Fruit fly (Drosophila melanogaster) whole organism, pupa: ENCODE data around the gene Hat1.

Experiments used
- CG10348 ChIP-seq: fragments of 200-800 bp; sonication (Bioruptor generic); IDR thresholded peaks from 2 replicates; pipeline ENCODE4 v1.3.6; 2022; ENCODE audit warnings: missing biosample characterization, missing genetic modification characterization
- CG12605 ChIP-seq: fragments of 200-800 bp; sonication (Bioruptor generic); IDR thresholded peaks from 2 replicates; pipeline ENCODE4 v1.3.6; 2022; ENCODE audit warnings: missing biosample characterization, missing genetic modification characterization
- CG13204 ChIP-seq: fragments of 200-800 bp; sonication (Bioruptor generic); optimal IDR thresholded peaks from 2 replicates; lab custom pipeline; 2018; ENCODE audit warnings: missing biosample characterization, mild to moderate bottlenecking, missing genetic modification characterization, moderate library complexity
- CG14655 ChIP-seq: fragments of 200-800 bp; sonication (Bioruptor generic); optimal IDR thresholded peaks from 3 replicates; lab custom pipeline; 2017; ENCODE audit warnings: mild to moderate bottlenecking, missing biosample characterization, missing genetic modification reagents, missing genetic modification characterization
- CG15710 ChIP-seq: fragments of 200-800 bp; sonication (Bioruptor generic); optimal IDR thresholded peaks from 2 replicates; lab custom pipeline; 2018; ENCODE audit warnings: missing biosample characterization, mild to moderate bottlenecking, missing genetic modification characterization, moderate library complexity
- CG17806 ChIP-seq: fragments of 200-800 bp; sonication (Bioruptor generic); optimal IDR thresholded peaks from 2 replicates; lab custom pipeline; 2018; ENCODE audit warnings: missing biosample characterization, mild to moderate bottlenecking, missing genetic modification characterization, moderate library complexity
- CG32121 ChIP-seq: fragments of 200-800 bp; sonication (Bioruptor generic); IDR thresholded peaks from 2 replicates; pipeline ENCODE4 v1.3.6; 2022; ENCODE audit warnings: missing biosample characterization, missing genetic modification characterization
- CG34367 ChIP-seq: fragments of 200-800 bp; sonication (Bioruptor generic); optimal IDR thresholded peaks from 2 replicates; lab custom pipeline; 2018; ENCODE audit warnings: missing biosample characterization, mild to moderate bottlenecking, missing genetic modification characterization
- CG4496 ChIP-seq: fragments of 200-800 bp; sonication (Bioruptor generic); IDR thresholded peaks from 3 replicates; pipeline ENCODE4 v1.3.6; 2022; ENCODE audit warnings: missing biosample characterization, missing genetic modification characterization
- CG8159 ChIP-seq: fragments of 200-800 bp; sonication (Bioruptor generic); optimal IDR thresholded peaks from 3 replicates; lab custom pipeline; 2018; ENCODE audit warnings: missing biosample characterization, mild to moderate bottlenecking, missing genetic modification characterization, moderate library complexity
- CG8301 ChIP-seq: fragments of 200-800 bp; sonication (Bioruptor generic); optimal IDR thresholded peaks from 2 replicates; lab custom pipeline; 2018; ENCODE audit warnings: missing biosample characterization, mild to moderate bottlenecking, missing genetic modification characterization
- CG9948 ChIP-seq: fragments of 200-800 bp; sonication (Bioruptor generic); optimal IDR thresholded peaks from 2 replicates; lab custom pipeline; 2018; ENCODE audit warnings: missing biosample characterization, mild to moderate bottlenecking, missing genetic modification characterization, moderate library complexity
- D1 ChIP-seq: fragments of 200-800 bp; sonication (Bioruptor generic); optimal IDR thresholded peaks from 2 replicates; lab custom pipeline; 2018; ENCODE audit warnings: missing biosample characterization, mild to moderate bottlenecking, missing genetic modification characterization, moderate library complexity
- EcR ChIP-seq: fragments of 200-800 bp; sonication (Bioruptor generic); optimal IDR thresholded peaks from 3 replicates; lab custom pipeline; 2019; ENCODE audit warnings: missing biosample characterization, missing genetic modification characterization, mild to moderate bottlenecking, moderate library complexity, missing genetic modification reagents
- Ets98B ChIP-seq: fragments of 200-800 bp; sonication (Bioruptor generic); IDR thresholded peaks from 2 replicates; pipeline ENCODE4 v1.3.6; 2022; ENCODE audit warnings: missing biosample characterization, missing genetic modification characterization
- Pif1A ChIP-seq: fragments of 200-800 bp; sonication (Bioruptor generic); optimal IDR thresholded peaks from 3 replicates; lab custom pipeline; 2016; ENCODE audit warnings: missing biosample characterization, missing genetic modification characterization
- Pif1B ChIP-seq: fragments of 200-800 bp; sonication (Bioruptor generic); optimal IDR thresholded peaks from 3 replicates; lab custom pipeline; 2016; ENCODE audit warnings: missing biosample characterization, missing genetic modification characterization
- Snoo ChIP-seq: fragments of 200-800 bp; sonication (Bioruptor generic); optimal IDR thresholded peaks from 3 replicates; lab custom pipeline; 2017; ENCODE audit warnings: missing biosample characterization, mild to moderate bottlenecking, missing genetic modification characterization, inconsistent platforms
- fd96Ca ChIP-seq: fragments of 200-800 bp; sonication (Bioruptor generic); IDR thresholded peaks from 3 replicates; pipeline ENCODE4 v1.3.6; 2022; ENCODE audit warnings: missing biosample characterization, missing genetic modification characterization
- gl ChIP-seq: fragments of 200-800 bp; sonication (Bioruptor generic); optimal IDR thresholded peaks from 2 replicates; lab custom pipeline; 2018; ENCODE audit warnings: missing biosample characterization, mild to moderate bottlenecking, missing genetic modification characterization
- rn ChIP-seq: fragments of 200-800 bp; sonication (Bioruptor generic); IDR thresholded peaks from 2 replicates; pipeline ENCODE4 v1.3.6; 2022; ENCODE audit warnings: missing biosample characterization, missing genetic modification characterization

Hat1 gene

DNA sequence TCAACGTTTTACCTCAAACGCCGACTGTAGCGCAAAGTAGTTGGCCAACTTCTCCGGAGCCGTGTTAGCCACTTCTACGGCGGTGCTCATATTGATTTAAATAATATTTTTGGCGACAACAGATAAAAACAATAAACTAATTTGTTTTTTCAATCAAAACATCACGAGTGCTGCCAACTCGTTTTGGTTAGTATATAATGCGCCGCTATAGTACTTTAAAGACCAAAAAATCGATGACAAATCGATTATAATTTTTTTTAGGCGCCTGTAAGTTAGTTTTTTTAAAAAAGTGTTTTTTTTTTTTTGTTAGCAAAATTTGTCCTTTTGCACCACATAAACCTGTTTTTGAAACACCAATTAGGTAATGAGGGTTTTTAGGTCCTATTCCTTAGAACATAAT, 32.1 kb upstream of the Hat1 start, which contains the start of gene Hpr1:
Hpr1 (minus strand) TSS at position 198 of the 400 bp plus-strand sequence.
- no peak for TF ChIP-seq CG12605 (GFP tag; lab: Robert Waterston, UW)
- no peak for TF ChIP-seq EcR (GFP tag; lab: Kevin White, UChicago)
- no peak for TF ChIP-seq fd96Ca (GFP tag; lab: Robert Waterston, UW)
- TF ChIP-seq CG13204 (GFP tag; lab: Kevin White, UChicago) = no peak
- TF ChIP-seq CG32121 (GFP tag; lab: Robert Waterston, UW) = no peak
- no peak for TF ChIP-seq CG34367 (tag; lab: Kevin White, UChicago)
- TF ChIP-seq CG4496 (GFP tag; lab: Robert Waterston, UW) = no peak
- no peak for TF ChIP-seq D1
- TF ChIP-seq, all 21 proteins: peak for 0

- TF ChIP-seq CG4496 (GFP tag; lab: Robert Waterston, UW) (peak; percentile 63; the same call in 2 of the 3 replicates), EcR (GFP tag; lab: Kevin White, UChicago) (no peak), CG10348 (no peak), CG15710 (tag; lab: Kevin White, UChicago) (no peak), Ets98B (GFP tag; lab: Robert Waterston, UW) (peak; percentile 37; the same call in 1 of the 2 replicates), CG34367 (tag; lab: Kevin White, UChicago) (no peak), Snoo (tag; lab: Kevin White, UChicago) (no peak), Pif1B (GFP tag; lab: Kevin White, UChicago) (no peak), CG17806 (tag; lab: Kevin White, UChicago) (no peak), D1 (no peak), CG12605 (GFP tag; lab: Robert Waterston, UW) (no peak), Pif1A (GFP tag; lab: Kevin White, UChicago) (no peak), CG32121 (GFP tag; lab: Robert Waterston, UW) (peak; percentile 14; the same call in 1 of the 2 replicates), fd96Ca (GFP tag; lab: Robert Waterston, UW) (no peak)
These were observed 24.0 kb upstream of the Hat1 start, which contains the start of gene CG42675 for dm6 chr3R:5813157-5813659. TSS of gene CG42675 (plus strand) at chr3R:5813609.

dm6 chr3R:5801703-5802436, 12.7 kb upstream of the Hat1 start, which contains the start of gene CG11000:
TSS of gene CG11000 (plus strand) at chr3R:5802328.
- no peak for TF ChIP-seq CG32121 (GFP tag; lab: Robert Waterston, UW)
- peak; percentile 44 for TF ChIP-seq CG13204 (GFP tag; lab: Kevin White, UChicago)

DNA sequence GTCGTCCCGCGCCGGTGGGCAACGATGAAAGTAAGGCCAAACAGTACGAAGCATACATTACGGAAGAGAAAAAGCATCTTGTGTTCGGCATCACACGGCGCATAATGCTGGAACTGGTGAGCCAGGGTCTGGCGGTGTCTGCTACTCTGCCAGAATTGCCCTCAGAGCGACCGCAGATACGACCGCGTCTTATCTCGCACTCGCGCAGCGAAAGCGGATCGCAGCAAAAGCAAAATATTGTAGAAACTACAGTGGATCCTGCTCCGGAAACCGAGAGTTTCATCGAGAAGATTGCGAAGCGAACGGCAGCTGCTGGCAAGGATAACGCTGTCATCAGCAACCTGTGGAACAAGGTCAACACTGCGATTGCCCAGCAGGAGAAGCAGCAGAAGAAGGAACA, 8.5 kb upstream of the Hat1 start:
- no peak for TF ChIP-seq CG8159 (tag; lab: Kevin White, UChicago)
- TF ChIP-seq EcR (GFP tag; lab: Kevin White, UChicago) = no peak
- TF ChIP-seq CG17806 (tag; lab: Kevin White, UChicago) = no peak
- TF ChIP-seq gl (tag; lab: Kevin White, UChicago) = no peak
- TF ChIP-seq CG10348 = no peak
- no peak for TF ChIP-seq CG15710 (tag; lab: Kevin White, UChicago)
- TF ChIP-seq CG32121 (GFP tag; lab: Robert Waterston, UW) = no peak
- TF ChIP-seq CG12605 (GFP tag; lab: Robert Waterston, UW) = no peak
- no peak for TF ChIP-seq CG34367 (tag; lab: Kevin White, UChicago)
- TF ChIP-seq Pif1A (GFP tag; lab: Kevin White, UChicago) = no peak
- TF ChIP-seq Snoo (tag; lab: Kevin White, UChicago) = no peak
- no peak for TF ChIP-seq Pif1B (GFP tag; lab: Kevin White, UChicago)
- no peak for TF ChIP-seq CG8301
- TF ChIP-seq CG13204 (GFP tag; lab: Kevin White, UChicago) = no peak
- TF ChIP-seq fd96Ca (GFP tag; lab: Robert Waterston, UW) = no peak
- TF ChIP-seq CG9948 (tag; lab: Kevin White, UChicago) = no peak

dm6 chr3R:5794267-5795089, 5.3 kb upstream of the Hat1 start, which contains the start of the genes PSMG1 and CG10979:
TSS of gene PSMG1 (minus strand) at chr3R:5794317.
TSS of gene CG10979 (plus strand) at chr3R:5794705.
- no peak for TF ChIP-seq CG14655 (GFP tag; lab: Kevin White, UChicago)
- no peak for TF ChIP-seq CG4496 (GFP tag; lab: Robert Waterston, UW)
- no peak for TF ChIP-seq Pif1B (GFP tag; lab: Kevin White, UChicago)
- no peak for TF ChIP-seq CG32121 (GFP tag; lab: Robert Waterston, UW)
- no peak for TF ChIP-seq CG12605 (GFP tag; lab: Robert Waterston, UW)
- no peak for TF ChIP-seq CG17806 (tag; lab: Kevin White, UChicago)
- no peak for TF ChIP-seq EcR (GFP tag; lab: Kevin White, UChicago)
- TF ChIP-seq CG10348 = no peak
- TF ChIP-seq CG8159 (tag; lab: Kevin White, UChicago) = no peak
- no peak for TF ChIP-seq CG8301
- TF ChIP-seq CG34367 (tag; lab: Kevin White, UChicago) = no peak
- TF ChIP-seq rn (GFP tag; lab: Robert Waterston, UW) = no peak
